Worm (Caenorhabditis elegans): ENCODE measurements around the gene nspe-3.

- TF ChIP-seq hmbx-1 (tag; optimal IDR thresholded peaks at IDR 0.05) (no peak), ama-1 (optimal IDR thresholded peaks at IDR 0.05) (no peak), F13C5.2 (tag; optimal IDR thresholded peaks at IDR 0.05) (no peak), ceh-13 (GFP tag; optimal IDR thresholded peaks at IDR 0.05) (no peak), ets-7 (tag; optimal IDR thresholded peaks at IDR 0.05) (no peak), flt-1 (GFP tag; IDR thresholded peaks at IDR 0.05) (no peak), scrt-1 (GFP tag; IDR thresholded peaks at IDR 0.05) (no peak), ceh-36 (tag; optimal IDR thresholded peaks at IDR 0.05) (no peak)
Measured at ce11 chrII:12655816-12656215, 38.1 kb downstream of the nspe-3 start.
